Worm (Caenorhabditis elegans) whole organism, L4 larva: ENCODE results near the gene meg-3.

ENCODE experiments used
- F49E8.2 ChIP-seq: sonication (generic microtip); optimal IDR thresholded peaks from 2 replicates; lab custom pipeline; 2016; ENCODE audit warnings: missing compliant biosample characterization, mild to moderate bottlenecking, missing genetic modification characterization, borderline replicate concordance
- Y75B8A.6 ChIP-seq: fragments of 200-800 bp; sonication (Bioruptor generic); IDR thresholded peaks from 2 replicates; pipeline ENCODE4 v1.3.6; 2022; ENCODE audit warnings: missing genetic modification reagents, missing genetic modification characterization, missing compliant biosample characterization
- ama-1 ChIP-seq: fragments of 150-350 bp; optimal IDR thresholded peaks from 2 replicates; lab custom pipeline; 2014; ENCODE audit warnings: inconsistent platforms, mixed read lengths
- ceh-28 ChIP-seq: fragments of 150-350 bp; optimal IDR thresholded peaks from 2 replicates; lab custom pipeline; 2014; ENCODE audit warnings: missing biosample characterization, missing genetic modification reagents, missing genetic modification characterization
- dmd-6 ChIP-seq: fragments of 200-800 bp; sonication (Bioruptor generic); IDR thresholded peaks from 2 replicates; pipeline ENCODE4 v1.3.6; 2022; ENCODE audit warnings: missing genetic modification reagents, missing genetic modification characterization, missing compliant biosample characterization
- fkh-10 ChIP-seq: fragments of 150-350 bp; optimal IDR thresholded peaks from 2 replicates; lab custom pipeline; 2014; ENCODE audit warnings: missing biosample characterization, missing genetic modification reagents, missing genetic modification characterization
- lin-13 ChIP-seq: fragments of 150-350 bp; optimal IDR thresholded peaks from 2 replicates; lab custom pipeline; 2014; ENCODE audit warnings: missing biosample characterization, missing genetic modification reagents, missing genetic modification characterization
- lin-15B ChIP-seq: fragments of 150-350 bp; sonication (generic microtip); optimal IDR thresholded peaks from 3 replicates; lab custom pipeline; 2014; ENCODE audit warnings: missing biosample characterization, missing genetic modification characterization
- lsy-2 ChIP-seq, 2 experiments: fragments of 150-350 bp in 1 of 2; sonication (generic microtip) in 1 of 2; optimal IDR thresholded peaks; 2 replicates each; lab custom pipeline; 2014 to 2017; ENCODE audit warnings: missing biosample characterization in 2 of 2, missing genetic modification characterization in 2 of 2
- madf-5 ChIP-seq, 2 experiments: fragments of 200-800 bp; sonication (Bioruptor generic); IDR thresholded peaks; 2 replicates each; pipeline ENCODE4 v1.3.6; 2022; ENCODE audit warnings: missing compliant biosample characterization in 2 of 2, missing genetic modification characterization in 2 of 2
- mdl-1 ChIP-seq, 2 experiments: fragments of 150-350 bp in 1 of 2; sonication (generic microtip) in 1 of 2; optimal IDR thresholded peaks; 2 replicates each; lab custom pipeline; 2014 to 2017; ENCODE audit warnings: missing biosample characterization in 2 of 2, missing genetic modification characterization in 2 of 2
- nhr-10 ChIP-seq: fragments of 150-350 bp; optimal IDR thresholded peaks from 2 replicates; lab custom pipeline; 2014; ENCODE audit warnings: missing biosample characterization, missing genetic modification characterization
- nhr-237 ChIP-seq: sonication (generic microtip); optimal IDR thresholded peaks from 2 replicates; lab custom pipeline; 2017; ENCODE audit warnings: missing biosample characterization, missing genetic modification characterization
- pqm-1 ChIP-seq: sonication (generic microtip); optimal IDR thresholded peaks from 2 replicates; lab custom pipeline; 2017; ENCODE audit warnings: missing biosample characterization, missing genetic modification characterization

ce11 chrX:1969575-1969974 is 19.8 kb downstream of the meg-3 start, which contains the start of gene str-79:
- TF ChIP-seq Y75B8A.6 (GFP tag; lab: Robert Waterston, UW) (no peak), nhr-10 (no peak), madf-5 (GFP tag; IDR thresholded peaks at IDR 0.05; lab: Robert Waterston, UW) (no peak), ama-1 (lab: Kevin White, UChicago) (no peak), lin-13 (no peak), ceh-28 (tag; lab: Kevin White, UChicago) (no peak), dmd-6 (no peak), nhr-237 (no peak), F49E8.2 (tag; lab: Kevin White, UChicago) (no peak), lsy-2 (tag; optimal IDR thresholded peaks at IDR 0.05; lab: Kevin White, UChicago) (no peak), fkh-10 (no peak), lin-15B (no peak), mdl-1 (tag; optimal IDR thresholded peaks at IDR 0.05; lab: Kevin White, UChicago) (no peak), pqm-1 (tag; lab: Kevin White, UChicago) (no peak)
